Worm (Caenorhabditis elegans) whole organism, L3 larva: Measurements from ENCODE around the gene srw-44.

ENCODE experiments used
- R02D3.7 ChIP-seq: fragments of 150-350 bp; optimal IDR thresholded peaks from 2 replicates; lab custom pipeline; 2014; ENCODE audit warnings: missing biosample characterization, missing genetic modification characterization
- ZK546.5 ChIP-seq: sonication (generic microtip); optimal IDR thresholded peaks from 2 replicates; lab custom pipeline; 2017; ENCODE audit warnings: missing biosample characterization, missing genetic modification characterization
- ceh-16 ChIP-seq: sonication (generic microtip); optimal IDR thresholded peaks from 2 replicates; lab custom pipeline; 2017; ENCODE audit warnings: missing biosample characterization, missing genetic modification characterization
- ceh-28 ChIP-seq: fragments of 150-350 bp; optimal IDR thresholded peaks from 2 replicates; lab custom pipeline; 2014; ENCODE audit warnings: missing biosample characterization, missing genetic modification reagents, missing genetic modification characterization
- ceh-82 ChIP-seq: fragments of 150-350 bp; optimal IDR thresholded peaks from 2 replicates; lab custom pipeline; 2014; ENCODE audit warnings: missing biosample characterization, missing genetic modification characterization
- ceh-9 ChIP-seq: sonication (generic microtip); optimal IDR thresholded peaks from 2 replicates; lab custom pipeline; 2018; ENCODE audit warnings: missing biosample characterization, missing genetic modification characterization
- daf-12 ChIP-seq: fragments of 150-350 bp; optimal IDR thresholded peaks from 2 replicates; lab custom pipeline; 2014; ENCODE audit warnings: missing biosample characterization, missing genetic modification reagents, missing genetic modification characterization
- egl-27 ChIP-seq: sonication (generic microtip); optimal IDR thresholded peaks from 4 replicates; lab custom pipeline; 2017; ENCODE audit warnings: missing biosample characterization, missing genetic modification reagents, missing genetic modification characterization
- egl-5 ChIP-seq: fragments of 150-350 bp; optimal IDR thresholded peaks from 2 replicates; lab custom pipeline; 2017; ENCODE audit warnings: missing biosample characterization, missing genetic modification reagents, missing genetic modification characterization, inconsistent platforms
- elt-1 ChIP-seq: fragments of 150-350 bp; optimal IDR thresholded peaks from 2 replicates; lab custom pipeline; 2014; ENCODE audit warnings: missing biosample characterization, missing genetic modification characterization
- elt-2 ChIP-seq: sonication (generic microtip); optimal IDR thresholded peaks from 2 replicates; lab custom pipeline; 2016; ENCODE audit warnings: missing genetic modification reagents, mild to moderate bottlenecking, missing genetic modification characterization, missing compliant biosample characterization
- elt-3 ChIP-seq, 3 experiments: fragments of 150-350 bp in 1 of 3; sonication (generic microtip) in 2 of 3; optimal IDR thresholded peaks; 2 replicates in 2 of 3; 4 replicates in 1 of 3; lab custom pipeline; 2014 to 2017; ENCODE audit warnings: missing biosample characterization in 3 of 3, missing genetic modification characterization in 3 of 3
- hmg-11 ChIP-seq: sonication (generic microtip); optimal IDR thresholded peaks from 2 replicates; lab custom pipeline; 2016; ENCODE audit warnings: missing genetic modification characterization, missing compliant biosample characterization
- jun-1 ChIP-seq: fragments of 150-350 bp; optimal IDR thresholded peaks from 2 replicates; lab custom pipeline; 2014; ENCODE audit warnings: missing biosample characterization, missing genetic modification reagents, missing genetic modification characterization
- lin-15B ChIP-seq: fragments of 150-350 bp; optimal IDR thresholded peaks from 2 replicates; lab custom pipeline; 2014; ENCODE audit warnings: missing biosample characterization, missing genetic modification characterization
- lsy-12 ChIP-seq: sonication (generic microtip); optimal IDR thresholded peaks from 2 replicates; lab custom pipeline; 2016; ENCODE audit warnings: mild to moderate bottlenecking, missing genetic modification characterization, missing compliant biosample characterization
- mml-1 ChIP-seq: fragments of 150-350 bp; sonication (generic microtip); optimal IDR thresholded peaks from 3 replicates; lab custom pipeline; 2014; ENCODE audit warnings: missing biosample characterization, missing genetic modification characterization
- nfya-1 ChIP-seq: sonication (generic microtip); optimal IDR thresholded peaks from 2 replicates; lab custom pipeline; 2017; ENCODE audit warnings: missing genetic modification characterization, mild to moderate bottlenecking, missing compliant biosample characterization, antibody characterized with exemption, moderate library complexity; ENCODE audit not compliant: insufficient read depth
- nhr-23 ChIP-seq: fragments of 150-350 bp; optimal IDR thresholded peaks from 2 replicates; lab custom pipeline; 2014; ENCODE audit warnings: missing biosample characterization, missing genetic modification reagents, missing genetic modification characterization
- nhr-237 ChIP-seq: fragments of 150-350 bp; optimal IDR thresholded peaks from 2 replicates; lab custom pipeline; 2014; ENCODE audit warnings: missing biosample characterization, missing genetic modification characterization
- nhr-25 ChIP-seq: sonication (generic microtip); optimal IDR thresholded peaks from 2 replicates; lab custom pipeline; 2017; ENCODE audit warnings: missing biosample characterization, missing genetic modification characterization
- nhr-28 ChIP-seq: fragments of 150-350 bp; optimal IDR thresholded peaks from 2 replicates; lab custom pipeline; 2014; ENCODE audit warnings: missing biosample characterization, missing genetic modification characterization
- nhr-43 ChIP-seq: sonication (generic microtip); optimal IDR thresholded peaks from 2 replicates; lab custom pipeline; 2016; ENCODE audit warnings: mild to moderate bottlenecking, missing genetic modification characterization, missing compliant biosample characterization; ENCODE audit not compliant: poor library complexity, severe bottlenecking
- nhr-67 ChIP-seq: fragments of 150-350 bp; optimal IDR thresholded peaks from 2 replicates; lab custom pipeline; 2014; ENCODE audit warnings: missing biosample characterization, missing genetic modification characterization
- nhr-76 ChIP-seq: fragments of 150-350 bp; sonication (generic microtip); optimal IDR thresholded peaks from 5 replicates; lab custom pipeline; 2014; ENCODE audit warnings: missing biosample characterization, missing genetic modification characterization
- pha-4 ChIP-seq: fragments of 150-350 bp; optimal IDR thresholded peaks from 2 replicates; lab custom pipeline; 2014; ENCODE audit warnings: missing biosample characterization, missing genetic modification reagents, missing genetic modification characterization
- pqm-1 ChIP-seq: fragments of 150-350 bp; optimal IDR thresholded peaks from 2 replicates; lab custom pipeline; 2017; ENCODE audit warnings: missing biosample characterization, missing genetic modification characterization, inconsistent platforms
- snpc-4 ChIP-seq: fragments of 150-350 bp; optimal IDR thresholded peaks from 2 replicates; lab custom pipeline; 2014; ENCODE audit warnings: missing biosample characterization, missing genetic modification characterization
- tbx-2 ChIP-seq: sonication (generic microtip); optimal IDR thresholded peaks from 2 replicates; lab custom pipeline; 2016; ENCODE audit warnings: mild to moderate bottlenecking, missing genetic modification characterization, missing compliant biosample characterization
- unc-39 ChIP-seq: sonication (generic microtip); optimal IDR thresholded peaks from 4 replicates; lab custom pipeline; 2017; ENCODE audit warnings: missing biosample characterization, missing genetic modification characterization
- unc-62 ChIP-seq: fragments of 150-350 bp; sonication (generic microtip); optimal IDR thresholded peaks from 4 replicates; lab custom pipeline; 2014; ENCODE audit warnings: missing biosample characterization, missing genetic modification reagents, missing genetic modification characterization
- zag-1 ChIP-seq: fragments of 150-350 bp; optimal IDR thresholded peaks from 2 replicates; lab custom pipeline; 2014; ENCODE audit warnings: missing biosample characterization, missing genetic modification characterization
- ztf-11 ChIP-seq: fragments of 150-350 bp; optimal IDR thresholded peaks from 2 replicates; lab custom pipeline; 2014; ENCODE audit warnings: missing biosample characterization, missing genetic modification characterization
- ztf-4 ChIP-seq: fragments of 150-350 bp; optimal IDR thresholded peaks from 2 replicates; lab custom pipeline; 2014; ENCODE audit warnings: missing biosample characterization, missing genetic modification characterization

srw-44 gene

ce11 chrV:16713797-16714196 is 33.7 kb downstream of the srw-44 start:
- TF ChIP-seq R02D3.7 (tag; lab: Kevin White, UChicago) (no peak), ztf-4 (tag; lab: Kevin White, UChicago) (no peak), hmg-11 (tag; lab: Kevin White, UChicago) (no peak)

DNA sequence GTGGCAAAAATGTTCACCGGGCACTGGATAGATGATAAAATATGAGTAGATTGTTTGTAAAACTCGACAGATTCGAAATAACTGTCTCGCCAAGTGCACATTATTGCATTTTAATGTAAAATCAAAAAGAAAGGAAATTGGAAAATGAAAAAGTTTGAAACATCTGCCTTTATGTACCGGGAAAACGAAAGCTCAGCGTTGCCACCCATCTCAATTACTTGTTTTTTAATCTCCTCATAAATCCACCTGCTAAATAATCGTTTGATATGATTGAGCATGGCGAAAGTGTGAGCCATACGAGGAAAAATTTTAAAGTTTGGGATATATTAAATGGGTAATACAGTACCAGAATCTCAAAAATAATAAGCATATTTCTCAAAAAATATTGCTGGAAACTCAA is 36.5 kb downstream of the srw-44 start, which contains the start of gene srh-137:
Gene srh-137 (minus strand): TSS at position 101 of the 400 bp plus-strand sequence.
- no peak for TF ChIP-seq nhr-25 (tag; lab: Kevin White, UChicago)
- TF ChIP-seq jun-1 = no peak
- TF ChIP-seq pha-4 (tag; lab: Kevin White, UChicago) = no peak
- no peak for TF ChIP-seq nhr-23
- TF ChIP-seq ceh-28 (tag; lab: Kevin White, UChicago) = no peak
- TF ChIP-seq ceh-9 (tag; lab: Kevin White, UChicago) = no peak
- TF ChIP-seq ceh-82 (tag; lab: Kevin White, UChicago) = no peak
- TF ChIP-seq unc-62 = no peak
- TF ChIP-seq lin-15B (tag; lab: Kevin White, UChicago) = no peak

DNA sequence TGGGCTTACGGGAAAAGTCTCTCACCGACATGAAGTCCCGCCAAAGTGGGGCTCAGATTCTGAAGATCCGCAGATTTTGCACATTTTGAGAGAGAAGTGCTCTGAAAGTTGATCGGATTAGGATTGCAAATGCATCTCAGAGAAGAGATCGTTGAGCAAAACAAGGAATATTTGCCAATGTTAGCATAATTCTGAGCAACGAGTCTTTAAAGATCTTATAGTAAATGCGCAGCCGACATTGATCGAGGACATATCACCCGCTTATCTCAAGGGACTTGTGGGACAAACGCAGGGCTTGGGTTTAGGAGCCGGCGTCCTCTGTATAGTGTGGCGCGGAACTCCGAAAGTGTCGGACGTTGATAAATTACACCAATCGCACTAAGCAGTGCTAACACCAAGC is 43.7 kb downstream of the srw-44 start, which contains the start of gene nhr-112:
Gene nhr-112 (minus strand): TSS at position 101 of the 400 bp plus-strand sequence.
- TF ChIP-seq ceh-28 (tag; lab: Kevin White, UChicago) = no peak
- no peak for TF ChIP-seq jun-1
- no peak for TF ChIP-seq snpc-4 (tag; lab: Kevin White, UChicago)
- TF ChIP-seq unc-39 (tag; lab: Kevin White, UChicago) = no peak
- TF ChIP-seq lin-15B (tag; lab: Kevin White, UChicago) = no peak
- TF ChIP-seq ZK546.5 (tag; lab: Kevin White, UChicago) = no peak
- no peak for TF ChIP-seq elt-1 (tag; lab: Kevin White, UChicago)
- TF ChIP-seq nfya-1 = no peak

DNA sequence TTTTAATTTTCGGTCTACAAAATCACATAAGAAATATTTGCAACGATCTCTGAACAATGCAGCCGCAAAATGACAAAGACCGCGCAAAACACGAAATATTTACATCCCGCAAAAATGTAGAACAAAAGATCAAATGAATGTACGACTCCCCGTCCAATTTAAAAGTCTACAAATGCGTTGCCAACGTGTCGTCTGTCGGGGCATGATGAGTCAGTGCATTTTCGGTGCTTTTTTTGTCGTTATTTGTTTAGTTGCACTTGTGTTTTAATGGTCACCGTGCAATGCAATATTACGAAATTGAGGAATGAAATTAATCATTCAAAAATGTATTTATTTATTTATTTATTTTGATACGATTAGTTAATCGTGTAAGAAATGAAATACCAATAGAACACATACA is 44.5 kb downstream of the srw-44 start:
- TF ChIP-seq pha-4 (tag; lab: Kevin White, UChicago) (peak; percentile 73), unc-39 (tag; lab: Kevin White, UChicago) (no peak), zag-1 (tag; lab: Kevin White, UChicago) (no peak)
- TF ChIP-seq, all 47 proteins: peak for 1

DNA sequence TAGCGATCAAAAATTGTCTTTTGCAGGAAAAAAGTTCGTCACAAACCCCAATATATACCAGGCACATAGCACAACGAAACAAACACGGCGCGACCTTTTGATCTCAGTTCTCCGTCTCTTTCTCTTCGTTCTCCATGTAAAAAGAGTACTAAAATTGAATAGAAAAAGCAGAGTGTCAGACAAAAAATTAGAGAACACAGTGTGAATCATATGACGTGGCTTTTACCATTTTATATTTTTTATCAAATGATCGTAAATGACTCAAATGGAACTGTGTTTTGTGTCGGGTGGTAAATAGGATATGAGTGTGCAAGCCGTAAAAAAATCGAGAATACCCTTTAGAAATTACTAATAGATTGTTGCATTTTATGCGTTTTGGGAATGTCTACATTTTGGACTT is 45.9 kb downstream of the srw-44 start:
- TF ChIP-seq nhr-25 (tag; lab: Kevin White, UChicago) = no peak
- TF ChIP-seq egl-5 (tag; lab: Kevin White, UChicago) = no peak
- TF ChIP-seq nhr-28 (tag; lab: Kevin White, UChicago) = no peak
- TF ChIP-seq ceh-16 = no peak
- peak; percentile 79 for TF ChIP-seq jun-1
- TF ChIP-seq elt-3 (tag; optimal IDR thresholded peaks at IDR 0.05; lab: Kevin White, UChicago) = no peak
- peak; percentile 86 for TF ChIP-seq elt-2 (tag; lab: Kevin White, UChicago)
- no peak for TF ChIP-seq lsy-12 (tag; lab: Kevin White, UChicago)
- no peak for TF ChIP-seq egl-27
- TF ChIP-seq mml-1 (tag; lab: Kevin White, UChicago) = no peak
- TF ChIP-seq nhr-43 (tag; lab: Kevin White, UChicago) = no peak
- no peak for TF ChIP-seq nhr-237 (tag; lab: Kevin White, UChicago)
- peak; percentile 98 for TF ChIP-seq pqm-1 (tag; lab: Kevin White, UChicago)
- TF ChIP-seq ZK546.5 (tag; lab: Kevin White, UChicago) = no peak
- peak; percentile 40 for TF ChIP-seq snpc-4 (tag; lab: Kevin White, UChicago)
- no peak for TF ChIP-seq nhr-76 (tag; lab: Kevin White, UChicago)
- no peak for TF ChIP-seq ztf-11 (tag; lab: Kevin White, UChicago)
- TF ChIP-seq elt-1 (tag; lab: Kevin White, UChicago) = no peak
- no peak for TF ChIP-seq tbx-2 (tag; lab: Kevin White, UChicago)
- TF ChIP-seq pha-4 (tag; lab: Kevin White, UChicago) = peak; percentile 87
- no peak for TF ChIP-seq ceh-82 (tag; lab: Kevin White, UChicago)
- no peak for TF ChIP-seq daf-12 (tag; lab: Kevin White, UChicago)
- TF ChIP-seq lin-15B (tag; lab: Kevin White, UChicago) = no peak
- TF ChIP-seq ztf-4 (tag; lab: Kevin White, UChicago) = no peak
- no peak for TF ChIP-seq nhr-67 (tag; lab: Kevin White, UChicago)
- no peak for TF ChIP-seq zag-1 (tag; lab: Kevin White, UChicago)
